Worm (Caenorhabditis elegans) whole organism, late embryonic: Measurements from ENCODE around the gene F19F10.14.

Experiments
- lin-11 ChIP-seq: fragments of 200-800 bp; sonication (Bioruptor generic); optimal IDR thresholded peaks from 2 replicates; lab custom pipeline; 2018; ENCODE audit warnings: mild to moderate bottlenecking, missing genetic modification characterization, missing compliant biosample characterization
- pqm-1 ChIP-seq: sonication (generic microtip); optimal IDR thresholded peaks from 2 replicates; lab custom pipeline; 2016; ENCODE audit warnings: missing genetic modification characterization, missing compliant biosample characterization

DNA sequence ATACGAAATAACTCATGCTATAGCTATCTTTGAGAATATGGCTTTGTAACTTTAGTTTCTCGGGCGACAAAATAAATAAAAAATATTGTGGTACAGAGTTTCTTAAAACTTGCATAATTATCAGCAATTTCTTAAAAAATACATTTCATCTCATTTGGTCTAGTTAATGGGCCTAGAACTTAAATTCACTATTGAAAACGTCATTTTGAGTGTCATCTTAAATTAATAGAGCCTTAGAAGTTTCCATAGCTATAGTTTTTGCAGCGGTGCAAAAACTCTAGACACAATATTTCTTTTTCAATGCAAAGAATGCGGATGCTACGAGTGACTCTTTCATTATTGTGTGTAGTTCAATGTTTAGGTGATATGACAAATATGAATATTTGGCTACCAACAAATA lies 41.2 kb upstream of the F19F10.14 start, which contains the start of gene clec-215:
- TF ChIP-seq lin-11 = no peak
- TF ChIP-seq pqm-1 (tag; lab: Kevin White, UChicago) = no peak
